Fruit fly (Drosophila melanogaster): ENCODE results near the gene CG5800.

DNA sequence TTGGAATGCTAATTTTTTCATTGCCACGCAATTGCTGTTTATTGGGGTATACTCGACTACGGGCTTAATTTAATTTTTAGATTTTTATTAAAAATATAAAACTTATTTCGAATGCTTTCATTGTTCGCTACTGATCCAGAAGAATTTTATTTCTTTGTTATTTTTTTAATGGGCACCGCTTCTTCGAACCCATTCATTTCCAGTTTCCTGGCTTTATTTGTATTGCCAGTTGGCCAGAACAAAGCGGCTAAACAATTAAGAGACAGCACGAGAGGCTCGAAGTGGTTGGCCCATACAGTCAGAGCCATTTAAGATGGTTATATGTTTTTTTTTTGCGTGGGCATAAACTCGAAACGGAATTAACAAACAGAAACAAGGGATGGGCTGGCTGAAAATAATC, 40.3 kb upstream of the CG5800 start:
- TF ChIP-seq insv (optimal IDR thresholded peaks at IDR 0.05): no peak
- TF ChIP-seq h (optimal IDR thresholded peaks at IDR 0.05): no peak
- no peak for TF ChIP-seq psq (optimal IDR thresholded peaks at IDR 0.05)
- no peak for TF ChIP-seq Myc (optimal IDR thresholded peaks at IDR 0.05)
- TF ChIP-seq Sin3A (optimal IDR thresholded peaks at IDR 0.05): no peak
- TF ChIP-seq ttk (optimal IDR thresholded peaks at IDR 0.05): no peak
